Worm (Caenorhabditis elegans) whole organism, mixed stage, embryonic: Measurements from ENCODE around the gene pnp-1.

Source experiments
- bed-3 ChIP-seq: fragments of 200-800 bp; sonication (Bioruptor generic); optimal IDR thresholded peaks from 3 replicates; lab custom pipeline; 2018; ENCODE audit warnings: mild to moderate bottlenecking, missing genetic modification characterization, moderate library complexity, missing compliant biosample characterization
- blmp-1 ChIP-seq: fragments of 150-350 bp; optimal IDR thresholded peaks from 2 replicates; lab custom pipeline; 2014; ENCODE audit warnings: missing biosample characterization, missing genetic modification characterization
- ceh-39 ChIP-seq: fragments of 150-350 bp; optimal IDR thresholded peaks from 2 replicates; lab custom pipeline; 2014; ENCODE audit warnings: missing biosample characterization, missing genetic modification characterization
- ceh-83 ChIP-seq: fragments of 200-800 bp; sonication (Bioruptor generic); optimal IDR thresholded peaks from 2 replicates; lab custom pipeline; 2018; ENCODE audit warnings: mild to moderate bottlenecking, missing genetic modification characterization, missing compliant biosample characterization
- ces-1 ChIP-seq: fragments of 150-350 bp; optimal IDR thresholded peaks from 2 replicates; lab custom pipeline; 2014; ENCODE audit warnings: missing biosample characterization, missing genetic modification reagents, missing genetic modification characterization
- cnd-1 ChIP-seq: fragments of 200-800 bp; sonication (Bioruptor generic); optimal IDR thresholded peaks from 2 replicates; lab custom pipeline; 2018; ENCODE audit warnings: mild to moderate bottlenecking, missing genetic modification characterization, missing compliant biosample characterization
- drap-1 ChIP-seq: fragments of 200-800 bp; sonication (Bioruptor generic); optimal IDR thresholded peaks from 3 replicates; lab custom pipeline; 2018; ENCODE audit warnings: mild to moderate bottlenecking, missing genetic modification characterization, missing compliant biosample characterization
- elt-1 ChIP-seq: sonication (generic microtip); optimal IDR thresholded peaks from 2 replicates; lab custom pipeline; 2017; ENCODE audit warnings: missing genetic modification characterization, mild to moderate bottlenecking, missing compliant biosample characterization, antibody characterized with exemption, moderate library complexity, borderline replicate concordance; ENCODE audit not compliant: insufficient read depth
- elt-3 ChIP-seq: fragments of 150-350 bp; optimal IDR thresholded peaks from 2 replicates; lab custom pipeline; 2014; ENCODE audit warnings: missing biosample characterization, missing genetic modification characterization
- flh-1 ChIP-seq: fragments of 200-800 bp; sonication (Bioruptor generic); optimal IDR thresholded peaks from 2 replicates; lab custom pipeline; 2018; ENCODE audit warnings: mild to moderate bottlenecking, missing genetic modification characterization, moderate library complexity, missing compliant biosample characterization
- ham-2 ChIP-seq: fragments of 200-800 bp; sonication (Bioruptor generic); optimal IDR thresholded peaks from 2 replicates; lab custom pipeline; 2018; ENCODE audit warnings: mild to moderate bottlenecking, missing genetic modification characterization, missing compliant biosample characterization
- hlh-1 ChIP-seq: fragments of 150-350 bp; optimal IDR thresholded peaks from 2 replicates; lab custom pipeline; 2014; ENCODE audit warnings: missing biosample characterization, missing genetic modification reagents, missing genetic modification characterization
- lin-13 ChIP-seq: fragments of 150-350 bp; optimal IDR thresholded peaks from 2 replicates; lab custom pipeline; 2014; ENCODE audit warnings: missing biosample characterization, missing genetic modification characterization
- lin-32 ChIP-seq: fragments of 200-800 bp; sonication (Bioruptor generic); optimal IDR thresholded peaks from 2 replicates; lab custom pipeline; 2018; ENCODE audit warnings: mild to moderate bottlenecking, missing genetic modification characterization, missing compliant biosample characterization
- lsy-2 ChIP-seq: fragments of 150-350 bp; optimal IDR thresholded peaks from 2 replicates; lab custom pipeline; 2014; ENCODE audit warnings: missing biosample characterization, missing genetic modification characterization
- mab-5 ChIP-seq: fragments of 150-350 bp; optimal IDR thresholded peaks from 2 replicates; lab custom pipeline; 2014; ENCODE audit warnings: missing biosample characterization, missing genetic modification characterization
- mep-1 ChIP-seq: fragments of 150-350 bp; optimal IDR thresholded peaks from 2 replicates; lab custom pipeline; 2017; ENCODE audit warnings: missing biosample characterization, missing genetic modification reagents, missing genetic modification characterization, inconsistent platforms
- nhr-12 ChIP-seq: fragments of 150-350 bp; optimal IDR thresholded peaks from 2 replicates; lab custom pipeline; 2014; ENCODE audit warnings: missing biosample characterization, missing genetic modification characterization
- nhr-2 ChIP-seq: fragments of 150-350 bp; optimal IDR thresholded peaks from 2 replicates; lab custom pipeline; 2014; ENCODE audit warnings: missing biosample characterization, missing genetic modification characterization
- nhr-237 ChIP-seq: fragments of 150-350 bp; optimal IDR thresholded peaks from 2 replicates; lab custom pipeline; 2014; ENCODE audit warnings: missing biosample characterization, missing genetic modification characterization
- nhr-28 ChIP-seq: fragments of 150-350 bp; optimal IDR thresholded peaks from 2 replicates; lab custom pipeline; 2014; ENCODE audit warnings: missing biosample characterization, missing genetic modification characterization
- snpc-4 ChIP-seq: fragments of 150-350 bp; optimal IDR thresholded peaks from 2 replicates; lab custom pipeline; 2014; ENCODE audit warnings: missing biosample characterization, missing genetic modification characterization
- sptf-1 ChIP-seq: sonication (generic microtip); optimal IDR thresholded peaks from 2 replicates; lab custom pipeline; 2017; ENCODE audit warnings: mild to moderate bottlenecking, missing genetic modification characterization, moderate library complexity, missing compliant biosample characterization
- tbx-8 ChIP-seq: fragments of 200-800 bp; sonication (Bioruptor generic); optimal IDR thresholded peaks from 2 replicates; lab custom pipeline; 2018; ENCODE audit warnings: mild to moderate bottlenecking, missing genetic modification characterization, moderate library complexity, missing compliant biosample characterization
- unc-120 ChIP-seq: sonication (generic microtip); optimal IDR thresholded peaks from 2 replicates; lab custom pipeline; 2017; ENCODE audit warnings: missing genetic modification characterization, missing compliant biosample characterization; ENCODE audit not compliant: poor library complexity, severe bottlenecking
- unc-39 ChIP-seq: fragments of 150-350 bp; optimal IDR thresholded peaks from 2 replicates; lab custom pipeline; 2014; ENCODE audit warnings: missing biosample characterization, missing genetic modification characterization
- unc-62 ChIP-seq: fragments of 150-350 bp; optimal IDR thresholded peaks from 2 replicates; lab custom pipeline; 2014; ENCODE audit warnings: missing biosample characterization, missing genetic modification reagents, missing genetic modification characterization
- zip-8 ChIP-seq: fragments of 150-350 bp; optimal IDR thresholded peaks from 2 replicates; lab custom pipeline; 2014; ENCODE audit warnings: missing biosample characterization, missing genetic modification characterization
- ztf-11 ChIP-seq: fragments of 150-350 bp; optimal IDR thresholded peaks from 2 replicates; lab custom pipeline; 2014; ENCODE audit warnings: missing biosample characterization, missing genetic modification characterization

The pnp-1 gene

DNA sequence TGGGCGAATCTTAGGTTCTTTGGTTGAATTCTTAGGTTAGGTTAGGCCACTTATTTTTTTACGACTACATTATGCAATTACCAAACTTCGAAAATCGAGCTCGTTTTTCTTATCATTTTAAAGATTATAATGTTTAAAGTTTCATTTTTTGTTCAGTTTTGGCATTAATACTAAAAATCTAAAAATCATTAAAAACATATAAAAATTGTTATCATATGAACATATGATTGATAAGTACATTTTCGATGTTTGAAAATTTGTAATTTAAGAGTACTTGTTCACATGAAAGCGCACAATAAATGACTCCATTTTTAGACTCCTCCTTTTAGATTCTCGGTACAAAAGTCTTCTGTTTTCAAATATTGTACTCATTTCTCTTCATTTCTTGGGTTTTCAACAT, 7.0 kb upstream of the pnp-1 start:
- TF ChIP-seq drap-1 (GFP tag; lab: Kevin White, UChicago), result no peak
- TF ChIP-seq ham-2 (GFP tag; lab: Kevin White, UChicago), result no peak
- no peak for TF ChIP-seq ceh-83 (GFP tag; lab: Kevin White, UChicago)
- TF ChIP-seq hlh-1 (tag; lab: Kevin White, UChicago), result no peak
- TF ChIP-seq unc-120 (tag; lab: Kevin White, UChicago), result no peak
- TF ChIP-seq nhr-2, result no peak
- TF ChIP-seq flh-1 (GFP tag; lab: Kevin White, UChicago), result no peak
- no peak for TF ChIP-seq unc-62 (GFP tag; lab: Kevin White, UChicago)
- TF ChIP-seq elt-1, result no peak
- no peak for TF ChIP-seq nhr-237 (tag; lab: Kevin White, UChicago)
- TF ChIP-seq cnd-1 (tag; lab: Kevin White, UChicago), result no peak
- TF ChIP-seq mab-5, result no peak
- TF ChIP-seq ceh-39, result no peak
- no peak for TF ChIP-seq mep-1

ce11 chrIV:303264-303663, 5.2 kb upstream of the pnp-1 start:
- TF ChIP-seq elt-3 (tag; lab: Kevin White, UChicago), result no peak
- TF ChIP-seq mep-1, result no peak

DNA sequence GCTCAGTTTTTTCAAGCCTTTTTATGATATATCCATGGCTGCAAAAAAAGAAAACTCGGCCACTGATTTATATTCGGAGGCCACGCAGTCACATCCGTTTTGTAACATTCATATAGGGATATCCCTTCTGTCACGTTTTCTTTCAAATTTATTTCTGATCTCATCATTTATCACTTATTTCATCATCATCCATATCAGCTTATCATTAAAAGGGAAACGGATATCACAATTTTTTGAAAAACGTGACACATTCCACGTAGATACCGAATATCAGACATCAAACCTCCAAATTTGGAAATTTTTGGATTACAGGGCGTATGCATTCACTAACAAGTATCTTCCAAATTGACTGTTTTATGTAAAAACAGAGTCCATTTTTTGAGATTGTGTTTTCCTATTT, 4.6 kb upstream of the pnp-1 start:
- TF ChIP-seq lin-13 (tag; lab: Kevin White, UChicago) (no peak), elt-3 (tag; lab: Kevin White, UChicago) (peak; percentile 3), flh-1 (GFP tag; lab: Kevin White, UChicago) (no peak)

- TF ChIP-seq elt-1 (no peak), sptf-1 (tag; lab: Kevin White, UChicago) (no peak), mep-1 (no peak), mab-5 (no peak), snpc-4 (tag; lab: Kevin White, UChicago) (no peak), ces-1 (GFP tag; lab: Kevin White, UChicago) (no peak), ham-2 (GFP tag; lab: Kevin White, UChicago) (no peak), zip-8 (no peak), elt-3 (tag; lab: Kevin White, UChicago) (no peak), hlh-1 (tag; lab: Kevin White, UChicago) (no peak), lin-32 (GFP tag; lab: Kevin White, UChicago) (no peak), blmp-1 (tag; lab: Kevin White, UChicago) (no peak), lsy-2 (no peak), ztf-11 (tag; lab: Kevin White, UChicago) (no peak), lin-13 (tag; lab: Kevin White, UChicago) (no peak), bed-3 (GFP tag; lab: Kevin White, UChicago) (no peak), tbx-8 (GFP tag; lab: Kevin White, UChicago) (no peak), drap-1 (GFP tag; lab: Kevin White, UChicago) (no peak), nhr-237 (tag; lab: Kevin White, UChicago) (no peak), nhr-2 (no peak)
- TF ChIP-seq, all 35 proteins: peak for 0
These were observed 2.2 kb upstream of the pnp-1 start for ce11 chrIV:300307-300706.

DNA sequence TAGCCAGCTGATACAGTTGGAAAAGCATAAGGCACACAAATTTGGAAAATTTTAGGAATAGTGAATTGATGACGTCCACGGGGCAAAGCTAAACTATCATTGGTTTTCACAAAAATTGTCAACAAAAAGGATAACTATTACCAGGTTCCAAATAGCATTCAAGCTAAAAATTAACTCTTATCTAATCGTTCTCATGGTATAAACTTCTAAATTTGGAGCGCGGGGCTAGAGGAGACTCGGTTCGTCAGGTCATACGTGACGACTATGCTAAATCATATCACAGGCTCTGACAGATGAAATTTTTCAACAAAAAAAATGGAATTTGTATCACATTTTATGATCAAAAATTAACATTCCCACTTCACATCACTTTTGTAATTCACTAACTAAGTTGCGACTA, 1.1 kb upstream of the pnp-1 start:
- TF ChIP-seq lsy-2 (no peak), unc-120 (tag; lab: Kevin White, UChicago) (no peak), bed-3 (GFP tag; lab: Kevin White, UChicago) (no peak), elt-3 (tag; lab: Kevin White, UChicago) (no peak), nhr-28 (tag; lab: Kevin White, UChicago) (no peak), lin-13 (tag; lab: Kevin White, UChicago) (no peak), mab-5 (no peak), blmp-1 (tag; lab: Kevin White, UChicago) (no peak), cnd-1 (tag; lab: Kevin White, UChicago) (no peak), snpc-4 (tag; lab: Kevin White, UChicago) (no peak), nhr-12 (tag; lab: Kevin White, UChicago) (no peak), ztf-11 (tag; lab: Kevin White, UChicago) (no peak)

DNA sequence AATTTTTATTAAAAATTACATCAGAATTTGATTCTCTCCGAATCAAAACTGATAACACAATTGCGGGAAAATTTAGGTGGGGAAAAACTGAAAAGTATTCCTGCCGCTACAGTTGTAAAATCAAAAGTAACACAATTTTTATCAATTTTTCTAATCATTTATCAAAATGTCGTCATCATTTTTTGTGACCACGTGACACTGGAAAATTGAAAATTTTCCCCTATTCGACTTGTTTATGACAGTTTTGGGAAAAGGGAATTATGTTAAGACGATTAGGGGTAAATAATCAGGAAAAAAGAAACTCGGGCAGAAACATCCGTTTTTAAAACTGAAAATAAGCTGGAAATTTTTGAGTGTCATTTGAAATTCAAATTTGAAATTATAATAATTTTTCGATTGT, 1.3 kb downstream of the pnp-1 start:
- TF ChIP-seq lsy-2, result no peak
- no peak for TF ChIP-seq flh-1 (GFP tag; lab: Kevin White, UChicago)
- no peak for TF ChIP-seq unc-39 (tag; lab: Kevin White, UChicago)
- no peak for TF ChIP-seq lin-32 (GFP tag; lab: Kevin White, UChicago)
- TF ChIP-seq, all 35 proteins: peak for 0
